Worm (Caenorhabditis elegans) whole organism, L3 larva: ENCODE results near the gene crn-3.
A peak's percentile ranks its signal among the peaks of the same experiment; 100 is the strongest.

Source experiments
- ama-1 ChIP-seq: fragments of 150-350 bp; optimal IDR thresholded peaks from 2 replicates; lab custom pipeline; 2018
- ceh-82 ChIP-seq: fragments of 150-350 bp; optimal IDR thresholded peaks from 2 replicates; lab custom pipeline; 2014; ENCODE audit warnings: missing biosample characterization, missing genetic modification characterization
- daf-12 ChIP-seq: fragments of 150-350 bp; optimal IDR thresholded peaks from 2 replicates; lab custom pipeline; 2014; ENCODE audit warnings: missing biosample characterization, missing genetic modification reagents, missing genetic modification characterization
- elt-1 ChIP-seq: fragments of 150-350 bp; optimal IDR thresholded peaks from 2 replicates; lab custom pipeline; 2014; ENCODE audit warnings: missing biosample characterization, missing genetic modification characterization
- elt-3 ChIP-seq, 3 experiments: fragments of 150-350 bp in 1 of 3; sonication (generic microtip) in 2 of 3; optimal IDR thresholded peaks; 2 replicates in 2 of 3; 4 replicates in 1 of 3; lab custom pipeline; 2014 to 2017; ENCODE audit warnings: missing biosample characterization in 3 of 3, missing genetic modification characterization in 3 of 3
- fos-1 ChIP-seq: fragments of 150-350 bp; optimal IDR thresholded peaks from 2 replicates; lab custom pipeline; 2014; ENCODE audit warnings: missing biosample characterization, missing genetic modification characterization
- lin-39 ChIP-seq: fragments of 150-350 bp; optimal IDR thresholded peaks from 2 replicates; lab custom pipeline; 2018; ENCODE audit warnings: missing biosample characterization, missing genetic modification reagents, missing genetic modification characterization
- nhr-23 ChIP-seq: fragments of 150-350 bp; optimal IDR thresholded peaks from 2 replicates; lab custom pipeline; 2014; ENCODE audit warnings: missing biosample characterization, missing genetic modification reagents, missing genetic modification characterization
- pha-4 ChIP-seq: fragments of 150-350 bp; optimal IDR thresholded peaks from 2 replicates; lab custom pipeline; 2014; ENCODE audit warnings: missing biosample characterization, missing genetic modification reagents, missing genetic modification characterization
- skn-1 ChIP-seq: fragments of 150-350 bp; optimal IDR thresholded peaks from 2 replicates; lab custom pipeline; 2014; ENCODE audit warnings: missing biosample characterization, missing genetic modification characterization

DNA sequence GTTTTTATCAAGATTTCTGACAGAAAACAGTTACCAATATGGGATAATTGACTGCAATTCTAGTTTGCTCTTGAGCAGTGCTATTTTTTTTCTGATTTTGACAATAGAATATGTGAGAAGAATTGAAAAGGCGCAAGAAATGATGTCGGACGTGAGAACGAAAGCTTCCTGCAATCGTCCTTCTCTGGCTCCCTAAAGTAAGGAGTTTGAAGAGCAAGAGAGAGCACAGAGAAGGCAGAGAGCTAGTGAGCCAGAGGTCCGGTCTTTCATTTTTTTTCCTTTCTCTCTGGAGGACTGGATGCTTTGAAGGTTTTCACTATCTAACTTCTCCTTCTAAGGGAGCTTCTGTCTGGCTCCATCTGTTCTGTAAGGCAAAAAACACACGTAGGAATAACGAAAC is 37.7 kb upstream of the crn-3 start:
- TF ChIP-seq nhr-23 (tag; lab: Kevin White, UChicago), result no peak
- no peak for TF ChIP-seq elt-1 (tag; lab: Kevin White, UChicago)
- no peak for TF ChIP-seq fos-1 (tag; lab: Kevin White, UChicago)
- no peak for TF ChIP-seq skn-1
- TF ChIP-seq elt-3 (tag; optimal IDR thresholded peaks at IDR 0.05; lab: Kevin White, UChicago), result no peak
- peak; percentile 23 for TF ChIP-seq lin-39
- no peak for TF ChIP-seq ceh-82
- no peak for TF ChIP-seq daf-12 (tag; lab: Kevin White, UChicago)
- TF ChIP-seq pha-4, result no peak
- peak; percentile 79 for TF ChIP-seq ama-1 (lab: Kevin White, UChicago)
